Fruit fly (Drosophila melanogaster): ENCODE measurements around the gene LSm3.

Gene LSm3

dm6 chr3R:23986479-23986930 lies 9.6 kb upstream of the LSm3 start, which contains the start of the genes CG13603 and CG5902 (continued):
- no peak for TF ChIP-seq N (GFP tag; optimal IDR thresholded peaks at IDR 0.05)
- no peak for TF ChIP-seq Hr78 (GFP tag; optimal IDR thresholded peaks at IDR 0.05)
- no peak for TF ChIP-seq ey (GFP tag; optimal IDR thresholded peaks at IDR 0.05)

- no peak for TF ChIP-seq tai (GFP tag; optimal IDR thresholded peaks at IDR 0.05)
- TF ChIP-seq fru (GFP tag; optimal IDR thresholded peaks at IDR 0.05) = peak; percentile 6
Measured at dm6 chr3R:23991364-23991763, 4.7 kb upstream of the LSm3 start.

DNA sequence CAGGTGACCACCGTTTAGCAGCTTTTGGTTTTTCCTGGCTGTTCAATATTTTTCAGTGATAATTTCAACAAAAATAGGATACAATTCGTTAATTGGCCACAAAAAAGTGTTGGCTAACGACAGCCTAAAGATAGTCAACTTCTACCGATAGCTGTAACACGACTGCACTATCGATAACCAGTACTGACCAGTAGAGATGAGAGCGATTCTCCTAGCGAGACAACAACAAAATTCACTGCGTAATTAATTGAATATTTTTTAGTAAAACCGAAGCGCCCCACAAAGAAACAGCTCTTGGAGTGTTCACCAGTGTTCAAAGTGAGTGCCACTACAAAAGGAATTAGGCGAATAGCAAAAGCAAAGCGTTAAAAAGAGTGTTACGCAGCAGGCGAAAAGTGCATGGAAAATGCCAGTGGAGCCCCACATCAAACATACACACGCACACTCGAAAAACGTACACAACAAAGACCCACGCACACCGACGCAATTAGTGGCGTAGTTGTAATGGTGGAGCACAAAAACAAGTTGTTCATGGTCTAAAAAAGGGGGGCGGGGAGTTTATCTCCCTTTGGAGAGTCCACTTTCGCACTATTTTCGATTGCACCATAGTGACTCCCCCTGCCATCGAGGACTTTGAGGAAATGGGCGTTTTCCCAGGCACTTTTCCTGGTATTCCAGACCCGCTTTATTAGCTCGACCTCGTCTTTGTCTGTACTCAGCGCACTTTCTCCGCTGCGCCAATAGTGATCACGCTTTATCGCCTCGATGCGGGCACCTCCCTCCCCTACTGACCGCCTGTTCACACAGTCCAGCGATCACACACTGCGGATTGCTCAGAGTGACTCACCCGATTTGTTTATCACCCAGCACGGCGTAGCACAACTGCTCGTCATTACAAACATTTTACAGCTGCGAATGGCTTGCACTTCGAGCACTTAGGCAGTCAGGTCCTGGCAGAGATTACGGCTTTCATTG lies 3.0 kb upstream of the LSm3 start, which contains the start of the genes Epp and Rab7:
Gene Epp (minus strand): TSS at position 94 of the 975 bp plus-strand sequence.
Gene Rab7 (plus strand): TSS at position 186 of the 975 bp plus-strand sequence.
- TF ChIP-seq Vsx2 (GFP tag; optimal IDR thresholded peaks at IDR 0.05; ENCODE audit: partially characterized antibody) (peak; percentile 99), Jra (GFP tag; optimal IDR thresholded peaks at IDR 0.05) (peak; percentile 51), dl (GFP tag; optimal IDR thresholded peaks at IDR 0.05; ENCODE audit: insufficient read depth in 1 of 2, partially characterized antibody in 2 of 2) (no peak), tai (GFP tag; optimal IDR thresholded peaks at IDR 0.05) (no peak), foxo (GFP tag; optimal IDR thresholded peaks at IDR 0.05) (peak in 1 of 2 experiments; percentile 66), Myc (optimal IDR thresholded peaks at IDR 0.05) (no peak), lola (GFP tag; optimal IDR thresholded peaks at IDR 0.05) (no peak), psq (GFP tag; optimal IDR thresholded peaks at IDR 0.05) (peak; percentile 17), rgr (GFP tag; optimal IDR thresholded peaks at IDR 0.05) (peak; percentile 71), jim (GFP tag; optimal IDR thresholded peaks at IDR 0.05) (peak; percentile 9), Mio (GFP tag; optimal IDR thresholded peaks at IDR 0.05) (no peak), Hr83 (GFP tag; optimal IDR thresholded peaks at IDR 0.05; ENCODE audit: poor library complexity, severe bottlenecking) (peak; percentile 88), fru (GFP tag; optimal IDR thresholded peaks at IDR 0.05) (peak; percentile 55), Hnf4 (GFP tag; optimal IDR thresholded peaks at IDR 0.05) (peak; percentile 83), brk (GFP tag; optimal IDR thresholded peaks at IDR 0.05) (no peak), CG32264 (GFP tag; optimal IDR thresholded peaks at IDR 0.05) (no peak), OdsH (GFP tag; optimal IDR thresholded peaks at IDR 0.05) (peak; percentile 45), Rel (GFP tag; optimal IDR thresholded peaks at IDR 0.05) (no peak), Rel (tag; optimal IDR thresholded peaks at IDR 0.05) (peak; percentile 67), HLH106 (tag; optimal IDR thresholded peaks at IDR 0.05) (peak; percentile 38), br (GFP tag; optimal IDR thresholded peaks at IDR 0.05) (peak; percentile 69), GATAd (GFP tag; optimal IDR thresholded peaks at IDR 0.05) (peak; percentile 43), Sp1 (GFP tag; optimal IDR thresholded peaks at IDR 0.05) (peak; percentile 56), h (GFP tag; optimal IDR thresholded peaks at IDR 0.05) (peak; percentile 67), ey (GFP tag; optimal IDR thresholded peaks at IDR 0.05) (peak; percentile 35), dsf (GFP tag; optimal IDR thresholded peaks at IDR 0.05; ENCODE audit: borderline replicate concordance) (peak; percentile 52)

DNA sequence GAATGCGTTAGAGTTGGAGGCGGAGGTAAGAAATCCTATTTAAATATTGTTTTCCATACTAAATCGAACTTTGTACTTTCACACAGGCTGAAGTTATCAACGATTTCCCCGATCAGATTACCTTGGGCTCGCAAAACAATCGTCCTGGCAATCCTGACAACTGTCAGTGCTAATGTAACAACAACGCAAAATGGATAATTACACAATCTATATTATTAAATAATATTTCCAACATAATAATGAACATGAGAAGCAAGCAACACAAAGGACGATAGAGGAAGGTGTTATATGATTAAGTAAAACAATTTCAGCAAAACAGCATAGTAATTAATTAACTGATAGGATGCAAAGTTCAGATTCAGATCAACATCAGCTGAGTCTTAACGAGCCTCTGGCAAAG lies 1.5 kb upstream of the LSm3 start:
- no peak for TF ChIP-seq usp (GFP tag; optimal IDR thresholded peaks at IDR 0.05)
- TF ChIP-seq ey (GFP tag; optimal IDR thresholded peaks at IDR 0.05) = no peak

- TF ChIP-seq usp (GFP tag; optimal IDR thresholded peaks at IDR 0.05) = no peak
- no peak for TF ChIP-seq rgr (GFP tag; optimal IDR thresholded peaks at IDR 0.05)
- TF ChIP-seq Abd-B (GFP tag; optimal IDR thresholded peaks at IDR 0.05) = no peak
- peak; percentile 35 for TF ChIP-seq Hr83 (GFP tag; optimal IDR thresholded peaks at IDR 0.05; ENCODE audit: poor library complexity, severe bottlenecking)
- TF ChIP-seq Rel (GFP tag; optimal IDR thresholded peaks at IDR 0.05) = no peak
- TF ChIP-seq Rel (tag; optimal IDR thresholded peaks at IDR 0.05) = peak; percentile 15
- TF ChIP-seq woc (GFP tag; optimal IDR thresholded peaks at IDR 0.05) = no peak
- peak; percentile 21 for TF ChIP-seq Hnf4 (GFP tag; optimal IDR thresholded peaks at IDR 0.05)
- TF ChIP-seq br (GFP tag; optimal IDR thresholded peaks at IDR 0.05) = no peak
Measured at dm6 chr3R:23995460-23995859, 602 bp upstream of the LSm3 start, which contains the start of gene CG33108. CG33108 (plus strand) TSS chr3R:23995659.

Data from whole organism, wandering third instar larva.